Fruit fly (Drosophila melanogaster): ENCODE results near the gene CG9300.

DNA sequence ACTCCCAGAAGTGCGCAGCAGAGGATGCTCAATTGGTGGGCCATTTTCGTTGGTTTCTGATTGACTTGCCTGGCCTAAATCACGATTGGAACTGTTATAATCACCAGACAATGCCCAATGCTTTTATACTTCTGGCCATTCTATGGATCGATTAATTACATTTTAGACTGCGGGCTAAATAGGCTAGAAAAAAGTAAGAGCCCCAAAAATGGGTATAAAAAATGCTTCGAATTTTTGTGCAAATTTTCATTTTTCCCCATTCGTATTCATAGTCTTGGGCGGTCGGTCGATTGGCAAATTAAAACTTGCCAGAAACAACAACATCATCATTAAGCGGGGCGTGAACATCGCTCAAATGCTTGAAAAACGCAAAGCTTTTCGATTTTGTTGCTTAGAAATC, 34.0 kb upstream of the CG9300 start, which contains the start of gene Cpr76Ba:
- TF ChIP-seq pdm3 (GFP tag; optimal IDR thresholded peaks at IDR 0.05) = no peak
- TF ChIP-seq CG6808 (GFP tag; optimal IDR thresholded peaks at IDR 0.05) = no peak
- TF ChIP-seq Eip78C (GFP tag) = no peak
- no peak for TF ChIP-seq esn (GFP tag; optimal IDR thresholded peaks at IDR 0.05)
- TF ChIP-seq Met (GFP tag; optimal IDR thresholded peaks at IDR 0.05) = no peak
- TF ChIP-seq CG11294 (GFP tag; IDR thresholded peaks at IDR 0.05) = no peak
- TF ChIP-seq achi (GFP tag; optimal IDR thresholded peaks at IDR 0.05) = no peak
- no peak for TF ChIP-seq dsx (GFP tag; optimal IDR thresholded peaks at IDR 0.05; ENCODE audit: poor library complexity, severe bottlenecking)
- TF ChIP-seq net (GFP tag; optimal IDR thresholded peaks at IDR 0.05) = no peak
- TF ChIP-seq Sox14 (GFP tag; optimal IDR thresholded peaks at IDR 0.05) = no peak
- TF ChIP-seq ss (GFP tag; optimal IDR thresholded peaks at IDR 0.05) = no peak
- TF ChIP-seq CG8632 (GFP tag; optimal IDR thresholded peaks at IDR 0.05) = no peak
- no peak for TF ChIP-seq CG8119 (GFP tag; IDR thresholded peaks at IDR 0.05)
- no peak for TF ChIP-seq Smox (GFP tag; optimal IDR thresholded peaks at IDR 0.05)
